Worm (Caenorhabditis elegans) whole organism, late embryonic: ENCODE data around the gene stip-1.

Experiments used
- ama-1 ChIP-seq: fragments of 150-350 bp; optimal IDR thresholded peaks from 2 replicates; lab custom pipeline; 2014
- hlh-8 ChIP-seq: sonication (generic microtip); optimal IDR thresholded peaks from 2 replicates; lab custom pipeline; 2016; ENCODE audit warnings: missing genotype, missing genetic modification characterization, missing compliant biosample characterization
- nhr-11 ChIP-seq: fragments of 150-350 bp; optimal IDR thresholded peaks from 2 replicates; lab custom pipeline; 2014; ENCODE audit warnings: missing biosample characterization, missing genetic modification characterization
- odd-2 ChIP-seq: sonication (generic microtip); optimal IDR thresholded peaks from 2 replicates; lab custom pipeline; 2017; ENCODE audit warnings: antibody characterized with exemption, mild to moderate bottlenecking, missing genetic modification characterization, missing compliant biosample characterization

- TF ChIP-seq hlh-8 (tag; lab: Kevin White, UChicago) (no peak), ama-1 (lab: Kevin White, UChicago) (no peak), odd-2 (tag; lab: Kevin White, UChicago) (no peak), nhr-11 (tag; lab: Kevin White, UChicago) (no peak)
Measured at ce11 chrII:10346075-10346474, 3.7 kb downstream of the stip-1 start, which contains the start of gene C07E3.10.
